Worm (Caenorhabditis elegans) whole organism, dauer: ENCODE results near the gene oac-40.

Experiments used
- unc-62 ChIP-seq: sonication (generic microtip); optimal IDR thresholded peaks from 2 replicates; lab custom pipeline; 2017; ENCODE audit warnings: missing biosample characterization, missing genetic modification reagents, missing genetic modification characterization

oac-40 gene

DNA sequence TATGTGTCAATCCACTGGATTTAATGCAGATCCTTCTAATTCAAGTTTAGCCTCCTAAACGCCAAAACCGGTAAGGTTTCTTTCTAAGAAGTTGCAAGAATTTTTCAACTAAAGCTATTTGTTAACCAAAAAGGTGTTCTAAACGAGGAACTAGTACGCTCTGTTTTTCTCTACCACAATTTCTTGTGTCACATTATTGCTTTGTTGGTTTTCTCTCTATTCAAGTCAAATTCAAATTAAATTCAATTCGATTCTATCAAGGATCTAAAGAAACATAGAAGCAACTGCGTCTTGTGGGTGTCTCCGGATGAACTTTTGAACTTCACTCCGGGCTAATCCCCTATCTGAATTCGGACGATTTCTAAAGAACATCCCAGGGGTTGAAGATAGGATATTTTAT is at the start of gene oac-40:
oac-40 (plus strand) TSS at position 301 of the 400 bp plus-strand sequence.
- TF ChIP-seq unc-62 (GFP tag; lab: Kevin White, UChicago), result no peak

DNA sequence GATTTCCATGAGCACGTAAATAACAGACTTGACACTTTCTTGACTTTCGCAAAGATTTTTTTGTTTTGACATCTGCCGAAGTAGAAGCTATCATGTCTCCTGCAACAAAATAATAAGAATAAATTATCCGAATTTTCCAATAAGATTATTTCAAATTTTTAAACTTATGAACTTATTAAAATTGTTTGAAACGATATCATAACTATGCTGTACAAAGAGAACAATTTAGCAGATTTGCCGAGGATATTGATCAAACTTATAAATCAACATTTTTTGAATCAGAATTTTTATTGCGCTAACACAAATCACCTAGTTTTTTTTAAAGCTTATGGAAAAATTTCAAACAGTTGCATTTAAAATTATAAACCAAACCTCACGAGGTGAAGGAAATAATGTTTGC is 44.3 kb upstream of the oac-40 start, which contains the start of gene nhr-195:
nhr-195 (minus strand) TSS at position 101 of the 400 bp plus-strand sequence.
- no peak for TF ChIP-seq unc-62 (GFP tag; lab: Kevin White, UChicago)

DNA sequence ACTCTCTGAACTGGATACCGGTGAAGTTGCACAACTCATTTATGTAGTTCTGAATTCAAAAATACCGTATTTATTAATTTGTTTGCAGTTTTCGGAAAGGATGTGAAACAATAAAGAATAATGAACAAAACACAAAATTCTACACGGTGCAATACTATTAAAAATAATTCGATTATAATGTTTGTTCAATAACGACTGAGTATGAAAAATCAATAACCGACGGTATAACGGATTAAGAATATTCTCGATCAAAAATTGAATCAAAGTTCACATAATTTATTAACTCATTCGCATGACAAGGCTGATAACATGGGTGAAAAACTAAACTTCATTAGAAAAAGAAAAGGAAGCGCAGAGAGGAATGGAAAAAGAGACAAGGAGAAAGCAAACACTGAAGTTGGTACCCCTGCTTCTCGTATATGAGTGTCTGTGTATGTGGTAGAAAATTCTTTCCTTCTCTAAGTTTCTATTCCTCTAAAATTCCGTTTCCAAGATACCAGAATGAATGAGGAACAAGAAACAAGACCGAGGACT is 41.6 kb upstream of the oac-40 start, which contains the start of gene nhr-143:
nhr-143 (minus strand) TSS at position 51 of the 534 bp plus-strand sequence.
- TF ChIP-seq unc-62 (GFP tag; lab: Kevin White, UChicago), result no peak

DNA sequence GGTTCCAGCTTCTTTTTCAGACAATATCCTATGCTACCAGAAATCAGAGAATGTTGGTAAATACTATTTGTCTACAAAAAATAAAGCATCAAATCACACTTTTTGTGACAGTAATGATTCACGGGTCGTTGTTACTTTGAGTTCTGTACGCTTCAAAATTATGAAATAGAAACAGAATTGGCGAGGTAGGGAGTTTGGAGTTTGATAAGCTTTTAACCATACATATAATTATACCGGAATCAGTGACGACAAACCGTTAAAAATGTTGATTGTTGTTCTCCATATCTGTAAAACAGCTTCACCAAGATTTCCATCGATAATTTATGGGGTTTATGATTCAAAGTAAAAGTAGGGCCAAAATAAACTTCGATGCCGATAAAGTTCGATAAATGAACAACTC is 38.7 kb upstream of the oac-40 start:
- no peak for TF ChIP-seq unc-62 (GFP tag; lab: Kevin White, UChicago)

DNA sequence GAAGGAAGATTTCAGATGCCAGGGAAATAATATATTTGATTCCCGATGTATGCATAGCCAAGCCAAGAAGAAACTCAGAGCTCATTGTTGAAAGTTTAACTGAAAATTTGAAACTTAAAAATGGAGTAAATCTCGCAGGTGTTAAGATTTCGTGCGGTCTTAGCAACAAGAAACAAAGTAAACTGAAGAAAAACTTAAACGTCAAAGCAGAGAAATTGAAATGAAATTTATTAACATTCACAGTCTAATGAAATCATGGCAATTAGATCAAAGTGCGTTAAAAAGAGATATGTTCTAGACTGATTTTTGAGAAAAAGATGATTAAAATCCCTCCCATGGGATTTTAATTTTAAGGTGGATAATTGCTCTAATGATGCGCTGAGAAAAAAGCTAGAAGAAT is 35.7 kb upstream of the oac-40 start, which contains the start of gene str-84:
str-84 (minus strand) TSS at position 101 of the 400 bp plus-strand sequence.
- no peak for TF ChIP-seq unc-62 (GFP tag; lab: Kevin White, UChicago)

DNA sequence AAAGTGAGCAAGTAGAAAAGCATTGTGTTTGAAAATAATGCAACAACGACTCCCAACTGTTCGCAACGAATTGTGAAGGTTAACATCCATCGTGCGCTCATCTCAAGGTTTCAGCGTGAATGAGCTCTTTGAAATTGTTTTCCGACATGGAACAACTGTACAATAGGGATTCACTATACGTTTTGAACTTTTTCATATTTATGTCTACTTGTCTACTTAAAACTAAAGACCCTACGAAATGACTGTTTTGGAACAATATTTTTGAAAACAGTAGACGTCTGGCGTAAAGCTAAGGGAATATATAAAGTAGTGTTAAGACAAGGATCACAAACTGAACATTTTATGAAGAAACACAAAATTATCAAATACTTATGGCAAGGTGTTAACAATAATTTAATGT is 33.0 kb upstream of the oac-40 start, which contains the start of gene str-86:
str-86 (minus strand) TSS at position 101 of the 400 bp plus-strand sequence.
- no peak for TF ChIP-seq unc-62 (GFP tag; lab: Kevin White, UChicago)

DNA sequence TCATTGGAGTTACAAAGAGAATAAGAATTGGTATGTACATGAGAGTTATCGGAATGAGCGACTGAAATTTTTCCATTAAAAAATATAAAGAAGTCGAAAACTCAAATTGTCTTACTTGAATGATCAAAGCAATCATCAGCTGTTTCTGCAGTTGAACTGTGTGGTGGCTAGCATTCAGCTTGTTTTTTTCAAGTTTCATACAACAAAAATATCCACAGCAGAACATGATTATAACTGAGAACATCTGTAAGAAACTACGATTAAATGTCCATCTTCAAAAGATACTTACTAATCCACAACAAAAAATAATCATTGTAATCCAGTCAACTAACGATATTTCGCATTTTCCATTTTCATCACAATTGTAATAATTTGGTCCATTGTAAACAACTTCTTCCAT is 31.8 kb upstream of the oac-40 start:
- TF ChIP-seq unc-62 (GFP tag; lab: Kevin White, UChicago), result no peak

DNA sequence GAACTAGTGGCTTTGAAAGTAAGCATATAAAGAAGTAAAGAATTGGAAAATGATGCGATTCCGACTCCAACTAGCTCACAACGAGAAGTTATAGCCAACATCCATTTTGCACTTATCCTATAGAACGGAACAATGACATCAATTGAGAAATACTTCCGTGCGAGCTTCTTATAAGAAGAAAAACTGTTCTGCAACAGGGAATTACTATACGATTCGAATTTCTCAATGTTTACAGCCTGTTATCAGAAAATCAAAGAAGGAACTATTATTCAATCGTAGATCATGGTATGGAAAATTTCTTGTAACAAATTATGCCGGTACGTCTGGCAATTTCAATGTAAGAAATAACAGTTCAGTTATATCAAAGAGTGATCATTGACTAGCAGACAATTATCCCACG is 30.8 kb upstream of the oac-40 start, which contains the start of gene str-85:
str-85 (minus strand) TSS at position 101 of the 400 bp plus-strand sequence.
- no peak for TF ChIP-seq unc-62 (GFP tag; lab: Kevin White, UChicago)

DNA sequence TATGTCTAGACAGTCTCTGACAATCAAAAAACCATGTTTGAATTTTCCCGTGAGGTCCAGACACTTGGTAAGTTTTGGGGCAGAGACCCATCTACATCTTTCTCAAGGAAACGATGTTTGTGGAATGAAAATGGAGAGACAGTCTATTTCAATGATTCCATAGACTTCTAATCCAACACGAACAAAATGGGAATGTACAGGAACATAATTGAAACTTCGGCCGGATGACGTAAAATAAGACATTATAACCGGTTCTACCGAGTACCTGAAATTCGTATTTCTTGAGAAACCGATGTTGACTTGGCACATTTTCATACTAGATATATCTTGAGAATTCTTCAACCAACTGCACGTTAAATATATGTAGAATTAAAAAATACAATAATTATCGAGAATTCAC is 28.5 kb upstream of the oac-40 start, which contains the start of gene str-87:
str-87 (minus strand) TSS at position 101 of the 400 bp plus-strand sequence.
- no peak for TF ChIP-seq unc-62 (GFP tag; lab: Kevin White, UChicago)

DNA sequence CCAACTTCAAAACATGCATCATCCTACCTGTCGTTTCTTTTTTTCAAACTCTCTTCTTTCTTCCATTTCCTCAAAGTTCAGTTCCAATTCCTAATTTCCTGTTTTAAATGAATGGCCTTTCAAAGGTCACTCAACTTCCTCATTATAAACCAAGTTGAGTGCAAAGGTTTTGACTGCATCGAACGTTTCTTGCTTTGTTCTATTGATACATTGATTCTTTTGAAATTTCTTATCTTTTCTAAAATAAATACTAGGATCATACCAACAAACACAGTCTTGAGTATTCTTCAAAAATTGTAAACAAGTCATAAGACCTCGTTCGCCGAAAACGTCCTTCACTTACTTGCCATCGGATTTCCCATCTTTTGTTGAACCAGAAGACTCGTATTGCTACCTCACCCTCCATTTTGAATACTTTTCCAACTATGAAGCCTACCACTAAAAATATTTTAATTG is 26.4 kb upstream of the oac-40 start, which contains the start of gene F59E11.7:
F59E11.7 (plus strand) TSS at position 51 of the 456 bp plus-strand sequence.
- TF ChIP-seq unc-62 (GFP tag; lab: Kevin White, UChicago), result no peak

DNA sequence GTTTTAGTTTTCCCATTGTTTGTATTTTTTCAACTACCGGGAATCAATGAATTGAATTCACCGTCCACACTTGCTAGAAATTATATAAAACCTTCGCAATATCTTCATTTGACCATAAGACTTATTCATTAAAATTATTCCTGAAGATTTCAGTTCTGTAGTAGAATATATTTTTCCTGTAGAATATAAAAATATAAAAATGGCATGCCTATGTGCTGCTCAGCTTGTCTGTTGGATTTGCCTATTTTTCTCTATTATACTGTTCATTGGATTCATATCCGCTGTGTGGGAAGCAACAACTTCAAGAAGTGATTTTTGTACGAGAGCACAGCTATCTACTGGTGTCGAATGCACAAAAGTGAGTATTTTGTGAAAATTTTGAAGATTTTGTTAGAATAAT is 24.9 kb upstream of the oac-40 start, which contains the start of gene F59E11.6:
F59E11.6 (plus strand) TSS at position 111 of the 400 bp plus-strand sequence.
- TF ChIP-seq unc-62 (GFP tag; lab: Kevin White, UChicago), result no peak

DNA sequence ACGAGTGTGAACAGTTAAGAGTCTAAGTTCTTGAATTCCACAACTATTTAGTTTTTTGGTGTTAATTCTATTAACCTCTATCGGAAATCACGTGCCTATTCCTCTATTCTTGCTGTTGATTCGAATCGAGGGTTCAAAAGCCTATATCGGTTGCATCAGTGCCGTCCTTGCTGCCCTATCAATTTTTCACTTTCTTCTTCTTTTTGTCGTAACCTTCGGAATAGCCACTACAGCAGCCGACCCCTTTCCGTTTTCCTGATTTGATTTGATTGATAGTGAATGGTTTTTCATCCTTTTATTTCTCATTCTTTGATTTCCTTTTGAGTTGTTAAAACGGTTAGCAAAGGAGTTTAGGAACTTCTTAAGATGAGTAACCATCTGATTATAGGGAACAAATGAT is 22.3 kb upstream of the oac-40 start:
- TF ChIP-seq unc-62 (GFP tag; lab: Kevin White, UChicago), result no peak

DNA sequence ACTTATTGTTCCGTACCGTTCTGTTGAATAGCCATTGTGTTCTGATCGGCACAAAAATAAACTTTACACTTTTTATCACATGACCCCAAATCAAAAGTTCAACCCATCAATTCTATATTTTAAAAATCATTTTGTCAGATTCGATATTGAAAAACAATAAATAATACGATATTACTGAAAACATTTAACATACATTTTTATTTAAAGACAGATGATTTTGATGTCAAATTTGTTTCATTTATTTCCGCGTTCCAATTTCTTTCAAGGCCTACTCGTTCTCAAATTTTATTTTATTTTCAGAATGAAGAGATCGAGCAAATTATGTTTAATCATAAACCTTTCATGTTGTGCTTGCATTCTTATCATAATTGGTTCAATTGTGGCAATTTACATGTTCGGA is 21.8 kb upstream of the oac-40 start, which contains the start of gene F59E11.5:
F59E11.5 (plus strand) TSS at position 301 of the 400 bp plus-strand sequence.
- TF ChIP-seq unc-62 (GFP tag; lab: Kevin White, UChicago), result no peak

DNA sequence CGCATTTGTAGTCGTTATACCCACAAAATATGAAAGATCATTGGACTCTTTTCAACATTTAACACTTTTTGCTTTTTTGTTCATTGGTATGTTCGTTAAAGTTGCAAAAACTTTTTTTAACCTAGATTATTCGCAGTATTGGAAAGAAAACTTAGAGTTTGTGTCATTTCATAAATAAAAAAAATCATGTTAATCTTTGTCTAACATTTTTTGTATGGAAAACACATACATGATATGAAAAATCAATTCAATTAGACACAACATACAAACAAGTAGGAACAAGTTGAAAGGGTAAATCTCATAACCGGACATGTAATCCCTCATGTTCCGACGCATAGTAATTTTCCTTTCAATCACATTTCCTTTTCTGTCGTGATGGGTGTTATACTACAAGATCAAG is 15.4 kb upstream of the oac-40 start, which contains the start of gene F59E11.2:
F59E11.2 (plus strand) TSS at position 301 of the 400 bp plus-strand sequence.
- TF ChIP-seq unc-62 (GFP tag; lab: Kevin White, UChicago), result no peak

DNA sequence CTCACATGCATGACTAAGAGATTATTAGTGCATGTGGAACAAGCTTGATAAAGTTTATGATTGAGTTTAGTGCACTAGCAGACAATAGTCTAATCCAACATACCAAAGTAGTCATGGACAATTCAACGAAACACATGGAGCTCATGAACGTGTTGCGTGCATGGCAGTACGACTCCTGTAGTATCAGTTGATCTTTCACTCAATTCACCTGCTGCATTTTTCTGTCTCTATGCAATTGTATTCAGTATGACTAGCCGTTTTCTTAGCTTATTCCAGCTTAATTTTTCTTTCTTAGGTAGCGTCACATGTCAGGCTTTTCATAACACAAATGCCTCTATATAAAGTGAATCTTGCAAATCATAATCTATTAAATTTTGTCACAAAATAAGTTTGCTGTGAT is 13.3 kb upstream of the oac-40 start, which contains the start of gene srx-1:
srx-1 (plus strand) TSS at position 382 of the 400 bp plus-strand sequence.
- no peak for TF ChIP-seq unc-62 (GFP tag; lab: Kevin White, UChicago)

DNA sequence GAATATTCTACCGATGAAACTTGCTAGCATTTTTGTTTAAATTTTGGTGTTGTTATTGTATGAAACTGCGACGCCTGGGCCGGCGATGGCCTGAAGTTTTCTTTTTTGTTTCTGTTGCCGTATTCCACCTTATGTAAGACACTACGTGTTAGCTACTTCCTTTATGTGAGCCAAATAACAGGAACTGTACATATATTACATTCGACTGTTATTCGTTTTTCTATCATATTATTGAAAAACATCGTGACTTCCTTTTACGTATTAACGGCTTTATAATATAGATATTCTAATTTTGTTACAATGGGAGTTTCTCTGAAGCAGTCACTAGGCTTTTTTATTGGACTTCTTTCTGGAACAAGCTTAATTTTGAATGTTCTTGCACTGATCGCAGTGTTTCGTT is 11.3 kb upstream of the oac-40 start, which contains the start of gene srx-3:
srx-3 (plus strand) TSS at position 301 of the 400 bp plus-strand sequence.
- TF ChIP-seq unc-62 (GFP tag; lab: Kevin White, UChicago), result no peak
